Fruit fly (Drosophila melanogaster) whole organism, prepupa: ENCODE measurements around the gene Aprt.

Experiments used
- CG31627 ChIP-seq: fragments of 200-800 bp; sonication (Bioruptor generic); optimal IDR thresholded peaks from 3 replicates; lab custom pipeline; 2016; ENCODE audit warnings: missing biosample characterization, missing genetic modification characterization
- CG6854 ChIP-seq: fragments of 200-800 bp; sonication (Bioruptor generic); optimal IDR thresholded peaks from 2 replicates; lab custom pipeline; 2017; ENCODE audit warnings: missing biosample characterization, mild to moderate bottlenecking, missing genetic modification characterization
- dsx ChIP-seq: fragments of 200-800 bp; optimal IDR thresholded peaks from 3 replicates; lab custom pipeline; 2019; ENCODE audit warnings: missing biosample characterization, mild to moderate bottlenecking, missing genetic modification characterization, moderate library complexity; ENCODE audit not compliant: poor library complexity, severe bottlenecking
- eg ChIP-seq: fragments of 200-800 bp; sonication (Bioruptor generic); IDR thresholded peaks from 3 replicates; pipeline ENCODE4 v1.3.6; 2022; ENCODE audit warnings: missing biosample characterization, missing genetic modification characterization
- spab ChIP-seq: fragments of 200-800 bp; sonication (Bioruptor generic); optimal IDR thresholded peaks from 2 replicates; lab custom pipeline; 2017; ENCODE audit warnings: missing biosample characterization, mild to moderate bottlenecking, missing genetic modification characterization, missing genetic modification reagents

DNA sequence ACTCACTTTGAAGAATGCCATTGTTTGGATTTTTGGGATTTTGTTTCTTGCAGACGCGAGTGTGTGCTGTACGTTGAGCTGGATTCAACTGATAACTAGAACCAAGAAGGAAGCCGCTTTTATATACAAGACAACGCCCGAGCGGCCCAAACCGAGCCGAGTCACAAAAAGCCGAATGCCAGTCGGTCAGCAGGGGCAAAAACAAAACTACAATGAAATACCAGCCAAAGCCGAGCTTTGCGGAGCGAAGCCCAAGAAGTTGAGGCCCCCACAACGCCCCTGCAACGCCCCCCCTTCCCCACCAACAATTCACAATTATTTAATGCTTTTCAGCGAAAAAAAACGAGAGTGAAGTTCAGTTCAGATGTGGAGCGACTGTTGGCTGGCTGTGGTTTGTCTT is 42.8 kb downstream of the Aprt start, which contains the start of gene Cpr62Bc:
- no peak for TF ChIP-seq CG6854 (GFP tag; lab: Kevin White, UChicago)
- no peak for TF ChIP-seq CG31627
- TF ChIP-seq dsx (GFP tag; lab: Kevin White, UChicago) = no peak
- no peak for TF ChIP-seq spab (GFP tag; lab: Kevin White, UChicago)
- no peak for TF ChIP-seq eg
